Fruit fly (Drosophila melanogaster): ENCODE results near the gene mRpL11.

Gene mRpL11

DNA sequence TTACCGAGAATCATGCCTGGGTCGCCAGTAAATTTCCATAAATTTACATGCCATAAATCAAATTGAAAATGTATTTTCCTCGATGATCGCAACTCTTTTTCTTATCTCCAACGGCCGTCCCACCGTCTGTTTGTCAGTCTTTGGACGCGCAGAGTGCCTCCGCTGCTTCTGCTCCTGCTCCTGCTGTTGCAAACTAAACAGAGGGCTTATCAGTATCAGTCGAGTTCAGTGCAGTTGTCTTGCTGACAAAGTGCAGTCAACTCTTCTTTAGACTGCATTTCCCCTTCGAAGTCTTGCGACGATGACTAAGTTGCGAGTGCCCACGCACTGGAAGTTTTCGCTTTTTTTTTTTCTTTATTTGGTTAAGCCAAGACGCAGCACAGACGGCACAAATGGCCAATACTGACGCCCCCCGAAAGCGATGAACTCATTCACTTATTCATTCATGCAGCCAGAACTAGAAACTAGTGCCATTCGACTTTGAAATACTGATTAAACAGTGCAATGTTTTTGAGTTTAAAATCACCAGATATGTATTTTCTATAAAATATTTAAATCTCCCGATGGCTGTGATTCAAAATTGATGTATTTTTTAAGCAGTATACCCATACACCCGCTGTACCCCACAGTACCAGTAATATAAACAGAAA is 37.4 kb upstream of the mRpL11 start:
- TF ChIP-seq jim (GFP tag; optimal IDR thresholded peaks at IDR 0.05) (no peak), woc (GFP tag; optimal IDR thresholded peaks at IDR 0.05) (no peak), h (GFP tag; optimal IDR thresholded peaks at IDR 0.05) (no peak)

DNA sequence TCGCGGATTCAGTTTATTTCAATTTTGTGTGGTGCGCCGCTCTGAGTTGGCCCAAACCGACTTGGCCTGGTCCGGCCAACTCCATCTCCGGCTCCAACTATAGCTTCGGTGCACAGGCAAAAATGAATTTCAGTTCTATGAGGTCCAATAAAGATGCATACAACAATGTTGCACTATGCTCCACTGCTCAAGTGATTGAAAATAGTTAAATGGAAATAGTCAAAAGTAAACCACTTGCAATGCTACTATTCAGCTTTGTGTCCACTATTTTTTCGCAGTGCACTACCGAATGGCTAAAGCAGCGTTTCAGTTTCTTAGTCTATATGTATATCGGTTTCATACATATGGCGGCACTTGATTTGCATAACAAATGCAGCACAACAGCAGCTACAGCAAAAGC is 35.4 kb upstream of the mRpL11 start:
- TF ChIP-seq psq (GFP tag; optimal IDR thresholded peaks at IDR 0.05) (peak; percentile 4), Hnf4 (GFP tag; optimal IDR thresholded peaks at IDR 0.05) (peak; percentile 6), dl (GFP tag; optimal IDR thresholded peaks at IDR 0.05; ENCODE audit: insufficient read depth in 1 of 2, partially characterized antibody in 2 of 2) (no peak), woc (GFP tag; optimal IDR thresholded peaks at IDR 0.05) (no peak), Jra (GFP tag; optimal IDR thresholded peaks at IDR 0.05) (no peak), OdsH (GFP tag; optimal IDR thresholded peaks at IDR 0.05) (peak; percentile 44), GATAd (GFP tag; optimal IDR thresholded peaks at IDR 0.05) (no peak), h (GFP tag; optimal IDR thresholded peaks at IDR 0.05) (peak; percentile 65), rgr (GFP tag; optimal IDR thresholded peaks at IDR 0.05) (peak; percentile 27), Vsx2 (GFP tag; optimal IDR thresholded peaks at IDR 0.05; ENCODE audit: partially characterized antibody) (no peak), ey (GFP tag; optimal IDR thresholded peaks at IDR 0.05) (peak; percentile 48), Rel (GFP tag; optimal IDR thresholded peaks at IDR 0.05) (no peak), Rel (tag; optimal IDR thresholded peaks at IDR 0.05) (no peak), fru (GFP tag; optimal IDR thresholded peaks at IDR 0.05) (peak; percentile 36), HLH106 (tag; optimal IDR thresholded peaks at IDR 0.05) (peak; percentile 32), Sp1 (GFP tag; optimal IDR thresholded peaks at IDR 0.05) (peak; percentile 10), N (GFP tag; optimal IDR thresholded peaks at IDR 0.05) (no peak), Hr78 (GFP tag; optimal IDR thresholded peaks at IDR 0.05) (no peak), Myc (optimal IDR thresholded peaks at IDR 0.05) (no peak), sv (GFP tag; optimal IDR thresholded peaks at IDR 0.05) (peak; percentile 57), Dfd (GFP tag; optimal IDR thresholded peaks at IDR 0.05) (no peak), usp (GFP tag; optimal IDR thresholded peaks at IDR 0.05) (no peak), CrebA (GFP tag; optimal IDR thresholded peaks at IDR 0.05; ENCODE audit: borderline replicate concordance) (no peak), br (GFP tag; optimal IDR thresholded peaks at IDR 0.05) (peak; percentile 23), foxo (GFP tag; optimal IDR thresholded peaks at IDR 0.05) (peak in 1 of 2 experiments; percentile 56), Hr83 (GFP tag; optimal IDR thresholded peaks at IDR 0.05; ENCODE audit: poor library complexity, severe bottlenecking) (no peak)

DNA sequence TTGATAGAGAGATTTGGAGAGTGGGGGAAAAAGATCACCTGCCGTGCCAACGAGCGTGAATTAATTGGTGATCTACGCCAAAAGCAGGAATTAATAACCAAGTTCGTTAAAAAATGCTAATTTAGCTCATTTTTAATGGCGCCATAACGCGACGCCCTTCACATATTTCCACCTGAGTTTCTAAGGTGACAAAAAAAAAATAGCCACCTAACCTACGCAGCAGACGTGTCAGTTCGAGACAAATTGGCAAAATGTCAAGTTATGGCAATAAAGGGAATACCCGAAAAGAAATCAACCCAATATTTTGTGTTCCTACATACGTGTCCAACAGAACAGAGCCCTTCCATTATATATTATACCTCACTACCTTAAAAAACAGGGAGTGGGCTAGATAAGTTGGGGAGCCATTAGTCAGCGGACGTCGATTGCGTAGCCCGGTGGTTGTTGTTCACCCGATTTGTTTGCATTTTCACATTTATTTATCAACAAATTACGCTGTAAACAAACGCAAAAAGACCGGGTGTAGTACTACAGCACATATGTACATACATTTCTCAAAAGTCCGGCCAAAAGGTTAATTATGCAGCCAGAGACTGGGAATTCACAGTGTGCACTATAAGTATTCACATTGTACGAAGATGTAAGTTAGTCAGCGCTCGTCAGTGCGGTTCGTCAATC is 34.4 kb upstream of the mRpL11 start:
- TF ChIP-seq dmrt93B (GFP tag; optimal IDR thresholded peaks at IDR 0.05): no peak
- TF ChIP-seq Mio (GFP tag; optimal IDR thresholded peaks at IDR 0.05): no peak
- no peak for TF ChIP-seq Jra (GFP tag; optimal IDR thresholded peaks at IDR 0.05)
- TF ChIP-seq CG9705 (GFP tag; optimal IDR thresholded peaks at IDR 0.05): no peak
- TF ChIP-seq Hr78 (GFP tag; optimal IDR thresholded peaks at IDR 0.05): no peak
- TF ChIP-seq pan (optimal IDR thresholded peaks at IDR 0.05): no peak
- no peak for TF ChIP-seq foxo (GFP tag; optimal IDR thresholded peaks at IDR 0.05)
- TF ChIP-seq sage (GFP tag; optimal IDR thresholded peaks at IDR 0.05): no peak
- TF ChIP-seq Sp1 (GFP tag; optimal IDR thresholded peaks at IDR 0.05): no peak
- TF ChIP-seq fru (GFP tag; optimal IDR thresholded peaks at IDR 0.05): no peak

DNA sequence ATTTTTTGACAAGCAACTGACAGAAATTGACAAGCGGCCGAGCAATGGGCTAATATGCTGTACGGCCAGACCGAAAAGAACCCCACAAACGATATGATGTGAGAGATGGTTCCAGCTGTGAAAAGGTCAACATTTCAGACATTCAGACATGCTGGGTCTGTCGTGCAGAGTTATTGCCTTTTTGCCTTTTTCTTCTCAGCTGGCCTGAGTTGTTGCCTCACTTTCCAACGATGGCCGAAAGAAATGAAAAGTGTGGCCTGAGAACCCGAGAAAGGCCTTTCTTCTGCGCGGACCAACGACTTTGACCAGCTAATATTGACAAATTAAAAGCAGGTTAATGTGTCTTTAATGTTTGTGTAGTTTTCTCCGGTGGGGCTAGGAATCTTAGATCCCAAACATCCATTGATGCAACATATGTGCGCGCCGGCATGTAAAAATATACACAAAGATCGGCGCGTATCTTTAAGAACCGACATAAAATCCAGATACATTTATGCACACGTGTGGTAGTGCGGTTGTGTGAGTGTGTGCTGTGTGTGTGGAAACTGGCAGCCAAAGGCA is 33.7 kb upstream of the mRpL11 start:
- TF ChIP-seq dl (GFP tag; optimal IDR thresholded peaks at IDR 0.05; ENCODE audit: insufficient read depth in 1 of 2, partially characterized antibody in 2 of 2) (no peak), Myc (optimal IDR thresholded peaks at IDR 0.05) (no peak), usp (GFP tag; optimal IDR thresholded peaks at IDR 0.05) (no peak), dmrt93B (GFP tag; optimal IDR thresholded peaks at IDR 0.05) (no peak), foxo (GFP tag; optimal IDR thresholded peaks at IDR 0.05) (no peak), Hr78 (GFP tag; optimal IDR thresholded peaks at IDR 0.05) (no peak), rgr (GFP tag; optimal IDR thresholded peaks at IDR 0.05) (no peak), jim (GFP tag; optimal IDR thresholded peaks at IDR 0.05) (no peak), N (GFP tag; optimal IDR thresholded peaks at IDR 0.05) (no peak), brk (GFP tag; optimal IDR thresholded peaks at IDR 0.05) (no peak), sv (GFP tag; optimal IDR thresholded peaks at IDR 0.05) (no peak), ey (GFP tag; optimal IDR thresholded peaks at IDR 0.05) (no peak), Rel (GFP tag; optimal IDR thresholded peaks at IDR 0.05) (no peak), Rel (tag; optimal IDR thresholded peaks at IDR 0.05) (no peak)
